Worm (Caenorhabditis elegans): ENCODE results near the gene sfxn-5.

The sfxn-5 gene

ce11 chrII:8106921-8107695 is 2.3 kb upstream of the sfxn-5 start, which contains the start of the genes chst-1 and C41C4.9 (continued):
- TF ChIP-seq lim-6 (tag; optimal IDR thresholded peaks at IDR 0.05): peak; percentile 76
- TF ChIP-seq ceh-18 (tag; optimal IDR thresholded peaks at IDR 0.05): peak; percentile 88
- peak; percentile 69 for TF ChIP-seq ceh-24 (tag; optimal IDR thresholded peaks at IDR 0.05)
- TF ChIP-seq ceh-31 (tag; optimal IDR thresholded peaks at IDR 0.05): peak; percentile 84
- TF ChIP-seq pqm-1 (tag; optimal IDR thresholded peaks at IDR 0.05): peak; percentile 84
- TF ChIP-seq zip-5 (tag; optimal IDR thresholded peaks at IDR 0.05): peak; percentile 67
- TF ChIP-seq fkh-10 (GFP tag; optimal IDR thresholded peaks at IDR 0.05): peak; percentile 74
- TF ChIP-seq ceh-30 (tag; optimal IDR thresholded peaks at IDR 0.05): peak; percentile 73
- TF ChIP-seq hlh-6 (tag; optimal IDR thresholded peaks at IDR 0.05): peak; percentile 97
- TF ChIP-seq che-1 (tag; optimal IDR thresholded peaks at IDR 0.05): peak; percentile 92
- peak; percentile 55 for TF ChIP-seq tbx-7 (tag; optimal IDR thresholded peaks at IDR 0.05)
- TF ChIP-seq ahr-1 (tag; optimal IDR thresholded peaks at IDR 0.05): peak; percentile 91
- TF ChIP-seq unc-42 (tag; optimal IDR thresholded peaks at IDR 0.05): peak; percentile 26
- peak; percentile 69 for TF ChIP-seq nfya-1 (tag; optimal IDR thresholded peaks at IDR 0.05)
- peak; percentile 76 for TF ChIP-seq npax-4 (tag; optimal IDR thresholded peaks at IDR 0.05)
- peak; percentile 90 for TF ChIP-seq unc-86 (tag; optimal IDR thresholded peaks at IDR 0.05)
- TF ChIP-seq elt-2 (tag; optimal IDR thresholded peaks at IDR 0.05): peak; percentile 97
- TF ChIP-seq ceh-34 (tag; optimal IDR thresholded peaks at IDR 0.05): peak; percentile 92
- peak; percentile 93 for TF ChIP-seq eyg-1 (tag; optimal IDR thresholded peaks at IDR 0.05)
- peak; percentile 96 for TF ChIP-seq ceh-6 (GFP tag; optimal IDR thresholded peaks at IDR 0.05)
- peak; percentile 92 for TF ChIP-seq madf-2 (tag; optimal IDR thresholded peaks at IDR 0.05)
- peak; percentile 86 for TF ChIP-seq sdc-2 (tag; optimal IDR thresholded peaks at IDR 0.05)
- TF ChIP-seq F13H6.1 (tag; optimal IDR thresholded peaks at IDR 0.05): peak; percentile 86
- TF ChIP-seq lin-11 (tag; optimal IDR thresholded peaks at IDR 0.05): peak; percentile 88
- peak; percentile 80 for TF ChIP-seq C08G9.2 (tag; optimal IDR thresholded peaks at IDR 0.05)
- peak; percentile 88 for TF ChIP-seq hlh-15 (tag; optimal IDR thresholded peaks at IDR 0.05)
- TF ChIP-seq ets-4 (tag; optimal IDR thresholded peaks at IDR 0.05): peak; percentile 77
- peak; percentile 84 for TF ChIP-seq pag-3 (tag; optimal IDR thresholded peaks at IDR 0.05; ENCODE audit: borderline replicate concordance)
- peak; percentile 79 for TF ChIP-seq K09A11.1 (tag; optimal IDR thresholded peaks at IDR 0.05; ENCODE audit: insufficient read depth)
- TF ChIP-seq rnt-1 (tag; optimal IDR thresholded peaks at IDR 0.05): peak; percentile 91
- TF ChIP-seq nhr-11 (tag; optimal IDR thresholded peaks at IDR 0.05): no peak
- TF ChIP-seq pha-4 (tag; optimal IDR thresholded peaks at IDR 0.05): no peak
- TF ChIP-seq unc-55 (GFP tag; optimal IDR thresholded peaks at IDR 0.05): peak; percentile 16

- no peak for TF ChIP-seq ztf-16 (tag; optimal IDR thresholded peaks at IDR 0.05)
- TF ChIP-seq ama-1 (optimal IDR thresholded peaks at IDR 0.05): no peak
- TF ChIP-seq ceh-9 (tag; optimal IDR thresholded peaks at IDR 0.05): no peak
- no peak for TF ChIP-seq dve-1 (tag; optimal IDR thresholded peaks at IDR 0.05)
- TF ChIP-seq ceh-2 (tag; optimal IDR thresholded peaks at IDR 0.05): no peak
- no peak for TF ChIP-seq npax-4 (tag; optimal IDR thresholded peaks at IDR 0.05)
- no peak for TF ChIP-seq ceh-6 (GFP tag; optimal IDR thresholded peaks at IDR 0.05)
- TF ChIP-seq eyg-1 (tag; optimal IDR thresholded peaks at IDR 0.05): no peak
- TF ChIP-seq elt-2 (tag; optimal IDR thresholded peaks at IDR 0.05): no peak
- no peak for TF ChIP-seq ceh-34 (tag; optimal IDR thresholded peaks at IDR 0.05)
- TF ChIP-seq che-1 (tag; optimal IDR thresholded peaks at IDR 0.05): no peak
- TF ChIP-seq ceh-30 (tag; optimal IDR thresholded peaks at IDR 0.05): no peak
- TF ChIP-seq elt-4 (tag; optimal IDR thresholded peaks at IDR 0.05): no peak
- TF ChIP-seq ref-2 (tag; optimal IDR thresholded peaks at IDR 0.05): no peak
Measured at ce11 chrII:8102041-8102440, 2.8 kb downstream of the sfxn-5 start, which contains the start of gene sre-2. sre-2 (minus strand) TSS chrII:8102141.

Data from whole organism, late embryonic.